Worm (Caenorhabditis elegans) whole organism, L3 larva: ENCODE results near the gene F59A6.2.

ENCODE experiments used
- ceh-16 ChIP-seq: sonication (generic microtip); optimal IDR thresholded peaks from 2 replicates; lab custom pipeline; 2017; ENCODE audit warnings: missing biosample characterization, missing genetic modification characterization
- unc-62 ChIP-seq: fragments of 150-350 bp; sonication (generic microtip); optimal IDR thresholded peaks from 4 replicates; lab custom pipeline; 2014; ENCODE audit warnings: missing biosample characterization, missing genetic modification reagents, missing genetic modification characterization
- ztf-4 ChIP-seq: fragments of 150-350 bp; optimal IDR thresholded peaks from 2 replicates; lab custom pipeline; 2014; ENCODE audit warnings: missing biosample characterization, missing genetic modification characterization

- no peak for TF ChIP-seq unc-62 (GFP tag; lab: Kevin White, UChicago)
- TF ChIP-seq ztf-4 (tag; lab: Kevin White, UChicago): no peak
- no peak for TF ChIP-seq ceh-16 (tag; lab: Kevin White, UChicago)
Measured at ce11 chrII:5047279-5047678, 32.8 kb downstream of the F59A6.2 start.
